Fruit fly (Drosophila melanogaster) whole organism, embryonic: Measurements from ENCODE around the gene Atx-1.

Experiments used
- ATbp ChIP-seq: fragments of 200-800 bp; sonication (Bioruptor generic); optimal IDR thresholded peaks from 2 replicates; lab custom pipeline; 2017; ENCODE audit warnings: missing biosample characterization, mild to moderate bottlenecking, missing genetic modification characterization, missing genetic modification reagents
- Ada2b ChIP-seq: fragments of 200-800 bp; sonication (Bioruptor generic); IDR thresholded peaks from 2 replicates; pipeline ENCODE4 v1.3.6; 2022; ENCODE audit warnings: missing biosample characterization, missing genetic modification characterization
- Adf1 ChIP-seq: fragments of 200-800 bp; sonication (Bioruptor generic); IDR thresholded peaks from 2 replicates; pipeline ENCODE4 v1.3.6; 2022; ENCODE audit warnings: missing biosample characterization, missing genetic modification characterization
- Aef1 ChIP-seq: fragments of 200-800 bp; sonication (Bioruptor generic); IDR thresholded peaks from 3 replicates; pipeline ENCODE4 v1.3.6; 2022; ENCODE audit warnings: missing biosample characterization, missing genetic modification characterization
- Awh ChIP-seq: fragments of 200-800 bp; sonication (Bioruptor generic); IDR thresholded peaks from 2 replicates; pipeline ENCODE4, ENCODE4 v1.3.6; 2022; ENCODE audit warnings: missing biosample characterization, missing genetic modification characterization
- B-H1 ChIP-seq: fragments of 200-800 bp; sonication (Bioruptor generic); IDR thresholded peaks from 3 replicates; pipeline ENCODE4 v1.3.6; 2022; ENCODE audit warnings: missing biosample characterization, missing genetic modification characterization
- Blimp-1 ChIP-seq: fragments of 200-800 bp; sonication (Bioruptor generic); optimal IDR thresholded peaks from 3 replicates; lab custom pipeline; 2018; ENCODE audit warnings: missing biosample characterization, missing genetic modification characterization, mild to moderate bottlenecking, moderate library complexity, missing genetic modification reagents
- CG11560 ChIP-seq: fragments of 200-800 bp; sonication (Bioruptor generic); IDR thresholded peaks from 3 replicates; pipeline ENCODE4 v1.3.6; 2022; ENCODE audit warnings: missing biosample characterization, missing genetic modification characterization
- CG11695 ChIP-seq: fragments of 200-800 bp; sonication (Bioruptor generic); IDR thresholded peaks from 3 replicates; pipeline ENCODE4 v1.3.6; 2022; ENCODE audit warnings: missing biosample characterization, missing genetic modification characterization
- CG13424 ChIP-seq: fragments of 200-800 bp; sonication (Bioruptor generic); optimal IDR thresholded peaks from 2 replicates; lab custom pipeline; 2019; ENCODE audit warnings: missing biosample characterization, mild to moderate bottlenecking, missing genetic modification characterization, moderate library complexity
- CG14965 ChIP-seq: fragments of 200-800 bp; sonication (Bioruptor generic); optimal IDR thresholded peaks from 2 replicates; lab custom pipeline; 2016; ENCODE audit warnings: missing biosample characterization, missing genetic modification characterization, borderline replicate concordance
- CG17385 ChIP-seq: fragments of 200-800 bp; sonication (Bioruptor generic); optimal IDR thresholded peaks from 3 replicates; lab custom pipeline; 2018; ENCODE audit warnings: missing biosample characterization, mild to moderate bottlenecking, missing genetic modification characterization
- CG17612 ChIP-seq: fragments of 200-800 bp; sonication (Bioruptor generic); IDR thresholded peaks from 2 replicates; pipeline ENCODE4 v1.3.6; 2022; ENCODE audit warnings: missing biosample characterization, missing genetic modification characterization
- CG17912 ChIP-seq: fragments of 200-800 bp; sonication (Bioruptor generic); optimal IDR thresholded peaks from 2 replicates; lab custom pipeline; 2018; ENCODE audit warnings: missing biosample characterization, mild to moderate bottlenecking, missing genetic modification characterization
- CG18262 ChIP-seq: fragments of 200-800 bp; optimal IDR thresholded peaks from 3 replicates; lab custom pipeline; 2019; ENCODE audit warnings: missing biosample characterization, mild to moderate bottlenecking, missing genetic modification characterization, moderate library complexity
- CG2678 ChIP-seq: fragments of 200-800 bp; sonication (Bioruptor generic); optimal IDR thresholded peaks from 3 replicates; lab custom pipeline; 2019; ENCODE audit warnings: missing biosample characterization, mild to moderate bottlenecking, missing genetic modification characterization, moderate library complexity
- CG30020 ChIP-seq: fragments of 200-800 bp; optimal IDR thresholded peaks from 2 replicates; lab custom pipeline; 2019; ENCODE audit warnings: missing biosample characterization, mild to moderate bottlenecking, missing genetic modification characterization, moderate library complexity
- CG32532 ChIP-seq: fragments of 200-800 bp; sonication (Bioruptor generic); IDR thresholded peaks from 2 replicates; pipeline ENCODE4 v1.3.6; 2022; ENCODE audit warnings: missing biosample characterization, missing genetic modification characterization
- CG32772 ChIP-seq: fragments of 200-800 bp; sonication (Bioruptor generic); IDR thresholded peaks from 2 replicates; pipeline ENCODE4 v1.3.6; 2022; ENCODE audit warnings: missing biosample characterization, missing genetic modification characterization
- CG33557 ChIP-seq: fragments of 200-800 bp; sonication (Bioruptor generic); optimal IDR thresholded peaks from 2 replicates; lab custom pipeline; 2019; ENCODE audit warnings: missing biosample characterization, mild to moderate bottlenecking, missing genetic modification characterization, moderate library complexity
- CG4730 ChIP-seq: fragments of 200-800 bp; sonication (Bioruptor generic); IDR thresholded peaks from 2 replicates; pipeline ENCODE4 v1.3.6; 2022; ENCODE audit warnings: missing biosample characterization, missing genetic modification characterization
- CG6683 ChIP-seq: fragments of 200-800 bp; sonication (Bioruptor generic); optimal IDR thresholded peaks from 2 replicates; lab custom pipeline; 2017; ENCODE audit warnings: missing biosample characterization, mild to moderate bottlenecking, missing genetic modification characterization, missing genetic modification reagents
- CG6689 ChIP-seq: fragments of 200-800 bp; sonication (Bioruptor generic); IDR thresholded peaks from 2 replicates; pipeline ENCODE4 v1.3.6; 2022; ENCODE audit warnings: missing biosample characterization, missing genetic modification characterization
- CG7963 ChIP-seq: fragments of 200-800 bp; sonication (Bioruptor generic); IDR thresholded peaks from 3 replicates; pipeline ENCODE4 v1.3.6; 2022; ENCODE audit warnings: missing biosample characterization, missing genetic modification characterization; ENCODE audit not compliant: partially characterized antibody
- CG8359 ChIP-seq: fragments of 200-800 bp; sonication (Bioruptor generic); optimal IDR thresholded peaks from 2 replicates; lab custom pipeline; 2017; ENCODE audit warnings: missing biosample characterization, mild to moderate bottlenecking, missing genetic modification characterization, borderline replicate concordance
- CG8388 ChIP-seq: fragments of 200-800 bp; sonication (Bioruptor generic); optimal IDR thresholded peaks from 2 replicates; lab custom pipeline; 2019; ENCODE audit warnings: missing biosample characterization, mild to moderate bottlenecking, missing genetic modification characterization, moderate library complexity
- CG8944 ChIP-seq: fragments of 200-800 bp; sonication (Bioruptor generic); optimal IDR thresholded peaks from 3 replicates; lab custom pipeline; 2016; ENCODE audit warnings: missing biosample characterization, missing genetic modification characterization
- Drgx ChIP-seq: fragments of 200-800 bp; sonication (Bioruptor generic); IDR thresholded peaks from 2 replicates; pipeline ENCODE4 v1.3.6; 2022; ENCODE audit warnings: missing biosample characterization, missing genetic modification characterization
- E2f2 ChIP-seq: fragments of 200-800 bp; sonication (Bioruptor generic); IDR thresholded peaks from 2 replicates; pipeline ENCODE4 v1.3.6; 2022; ENCODE audit warnings: missing biosample characterization, missing genetic modification characterization
- Ets97D ChIP-seq: fragments of 200-800 bp; sonication (Bioruptor generic); optimal IDR thresholded peaks from 3 replicates; lab custom pipeline; 2016; ENCODE audit warnings: missing biosample characterization, missing genetic modification characterization
- H15 ChIP-seq: fragments of 200-800 bp; sonication (Bioruptor generic); IDR thresholded peaks from 3 replicates; pipeline ENCODE4 v1.3.6; 2022; ENCODE audit warnings: missing biosample characterization, missing genetic modification characterization
- Hand ChIP-seq: fragments of 200-800 bp; sonication (Bioruptor generic); optimal IDR thresholded peaks from 2 replicates; lab custom pipeline; 2017; ENCODE audit warnings: mild to moderate bottlenecking, missing biosample characterization, missing genetic modification reagents, missing genetic modification characterization
- HmgZ ChIP-seq: fragments of 200-800 bp; sonication (Bioruptor generic); optimal IDR thresholded peaks from 2 replicates; lab custom pipeline; 2018; ENCODE audit warnings: missing biosample characterization, mild to moderate bottlenecking, missing genetic modification characterization
- Max ChIP-seq: fragments of 200-800 bp; sonication (Bioruptor generic); optimal IDR thresholded peaks from 2 replicates; lab custom pipeline; 2016; ENCODE audit warnings: missing biosample characterization, mild to moderate bottlenecking, missing genetic modification characterization
- Tbp ChIP-seq: fragments of >200 bp; optimal IDR thresholded peaks from 2 replicates; lab custom pipeline; 2018; ENCODE audit warnings: missing biosample characterization, missing genetic modification characterization
- YL-1 ChIP-seq: fragments of 200-800 bp; sonication (Bioruptor generic); optimal IDR thresholded peaks from 3 replicates; lab custom pipeline; 2017; ENCODE audit warnings: missing biosample characterization, mild to moderate bottlenecking, missing genetic modification characterization
- ato ChIP-seq: fragments of 200-800 bp; sonication (Bioruptor generic); IDR thresholded peaks from 2 replicates; pipeline ENCODE4 v1.3.6; 2022; ENCODE audit warnings: missing biosample characterization, missing genetic modification characterization; ENCODE audit not compliant: partially characterized antibody
- cas ChIP-seq: fragments of 200-800 bp; sonication (Bioruptor generic); IDR thresholded peaks from 2 replicates; pipeline ENCODE4 v1.3.6; 2022; ENCODE audit warnings: missing biosample characterization, missing genetic modification characterization
- chinmo ChIP-seq: fragments of 200-800 bp; sonication (Bioruptor generic); IDR thresholded peaks from 4 replicates; pipeline ENCODE4 v1.3.6; 2022; ENCODE audit warnings: missing biosample characterization, missing genetic modification characterization; ENCODE audit not compliant: partially characterized antibody
- gt ChIP-seq: fragments of 200-800 bp; sonication (Bioruptor generic); IDR thresholded peaks from 2 replicates; pipeline ENCODE4 v1.3.6; 2022; ENCODE audit warnings: missing biosample characterization, missing genetic modification characterization
- lmd ChIP-seq: fragments of 200-800 bp; sonication (Bioruptor generic); IDR thresholded peaks from 2 replicates; pipeline ENCODE4 v1.3.6; 2022; ENCODE audit warnings: missing biosample characterization, missing genetic modification characterization
- mam ChIP-seq: fragments of 200-800 bp; sonication (Bioruptor generic); optimal IDR thresholded peaks from 3 replicates; lab custom pipeline; 2016; ENCODE audit warnings: missing biosample characterization, missing genetic modification characterization
- nerfin-1 ChIP-seq: fragments of 200-800 bp; sonication (Bioruptor generic); optimal IDR thresholded peaks from 3 replicates; lab custom pipeline; 2019; ENCODE audit warnings: missing biosample characterization, mild to moderate bottlenecking, missing genetic modification characterization, moderate library complexity
- org-1 ChIP-seq: fragments of 200-800 bp; sonication (Bioruptor generic); optimal IDR thresholded peaks from 2 replicates; lab custom pipeline; 2017; ENCODE audit warnings: missing biosample characterization, missing genetic modification characterization
- p53 ChIP-seq: fragments of 200-800 bp; sonication (Bioruptor generic); optimal IDR thresholded peaks from 2 replicates; lab custom pipeline; 2016; ENCODE audit warnings: missing biosample characterization, missing genetic modification characterization
- pnt ChIP-seq: fragments of 200-800 bp; sonication (Bioruptor generic); optimal IDR thresholded peaks from 3 replicates; lab custom pipeline; 2016; ENCODE audit warnings: missing biosample characterization, missing genetic modification characterization
- pzg ChIP-seq: fragments of 200-800 bp; sonication (Bioruptor generic); optimal IDR thresholded peaks from 3 replicates; lab custom pipeline; 2018; ENCODE audit warnings: missing biosample characterization, mild to moderate bottlenecking, missing genetic modification characterization, moderate library complexity
- shn ChIP-seq: fragments of 200-800 bp; sonication (Bioruptor generic); optimal IDR thresholded peaks from 3 replicates; lab custom pipeline; 2016; ENCODE audit warnings: missing biosample characterization, missing genetic modification characterization
- slp2 ChIP-seq: fragments of 200-800 bp; sonication (Bioruptor generic); optimal IDR thresholded peaks from 2 replicates; lab custom pipeline; 2016; ENCODE audit warnings: missing biosample characterization, missing genetic modification characterization
- tio ChIP-seq: fragments of 200-800 bp; sonication (Bioruptor generic); optimal IDR thresholded peaks from 2 replicates; lab custom pipeline; 2017; ENCODE audit warnings: missing biosample characterization, missing genetic modification characterization, inconsistent platforms
- wor ChIP-seq: fragments of 200-800 bp; sonication (Bioruptor generic); IDR thresholded peaks from 2 replicates; pipeline ENCODE4 v1.3.6; 2022; ENCODE audit warnings: missing biosample characterization, missing genetic modification characterization
- z ChIP-seq: fragments of 200-800 bp; sonication (Bioruptor generic); IDR thresholded peaks from 3 replicates; pipeline ENCODE4 v1.3.6; 2022; ENCODE audit warnings: missing biosample characterization, missing genetic modification characterization

Gene Atx-1

dm6 chrX:6824203-6824602, 1.2 kb downstream of the Atx-1 start, which contains the start of gene nonC (continued):
- no peak for TF ChIP-seq CG6689 (GFP tag; lab: Robert Waterston, UW)
- TF ChIP-seq CG32532 (GFP tag; lab: Robert Waterston, UW), result no peak
- TF ChIP-seq nerfin-1 (tag; lab: Kevin White, UChicago), result no peak
- no peak for TF ChIP-seq Awh (GFP tag; lab: Robert Waterston, UW)
- TF ChIP-seq YL-1 (GFP tag; lab: Kevin White, UChicago), result peak; percentile 28
- no peak for TF ChIP-seq CG33557
- TF ChIP-seq wor (GFP tag; lab: Robert Waterston, UW), result no peak
- TF ChIP-seq mam (GFP tag; lab: Kevin White, UChicago), result no peak
- TF ChIP-seq CG30020 (tag; lab: Kevin White, UChicago), result no peak
- no peak for TF ChIP-seq CG8944
- TF ChIP-seq CG17612 (GFP tag; lab: Robert Waterston, UW), result no peak
- TF ChIP-seq ATbp (GFP tag; lab: Kevin White, UChicago), result no peak
- TF ChIP-seq CG18262 (tag; lab: Kevin White, UChicago), result no peak
- no peak for TF ChIP-seq CG11560
- TF ChIP-seq E2f2, result peak; percentile 87
- no peak for TF ChIP-seq tio (GFP tag; lab: Kevin White, UChicago)
- TF ChIP-seq CG11695, result no peak
- TF ChIP-seq HmgZ, result peak; percentile 60
- TF ChIP-seq Hand (GFP tag; lab: Kevin White, UChicago), result no peak
- TF ChIP-seq CG32772 (GFP tag; lab: Robert Waterston, UW), result no peak
- TF ChIP-seq CG8359 (GFP tag; lab: Kevin White, UChicago), result no peak
- no peak for TF ChIP-seq Drgx (GFP tag; lab: Robert Waterston, UW)
- TF ChIP-seq Aef1 (GFP tag; lab: Robert Waterston, UW), result no peak
- TF ChIP-seq Max (GFP tag; lab: Kevin White, UChicago), result no peak
- peak; percentile 72; the same call in 2 of the 4 replicates for TF ChIP-seq chinmo (GFP tag; lab: Robert Waterston, UW)
- no peak for TF ChIP-seq Ada2b (GFP tag; lab: Robert Waterston, UW)
- no peak for TF ChIP-seq z
- TF ChIP-seq slp2 (GFP tag; lab: Kevin White, UChicago), result no peak
- TF ChIP-seq Tbp (GFP tag; lab: Kevin White, UChicago), result no peak
- TF ChIP-seq CG8388 (GFP tag; lab: Kevin White, UChicago), result no peak
- no peak for TF ChIP-seq CG2678
- no peak for TF ChIP-seq CG17912 (GFP tag; lab: Kevin White, UChicago)
- peak; percentile 65 for TF ChIP-seq ato (GFP tag; lab: Robert Waterston, UW)
- TF ChIP-seq B-H1 (GFP tag; lab: Robert Waterston, UW), result no peak
- TF ChIP-seq CG13424 (tag; lab: Kevin White, UChicago), result no peak
- TF ChIP-seq shn (GFP tag; lab: Kevin White, UChicago), result no peak
- TF ChIP-seq gt (GFP tag; lab: Robert Waterston, UW), result no peak
- TF ChIP-seq CG14965 (GFP tag; lab: Kevin White, UChicago), result no peak
- no peak for TF ChIP-seq CG4730 (GFP tag; lab: Robert Waterston, UW)
- TF ChIP-seq Adf1 (GFP tag; lab: Robert Waterston, UW), result no peak
- peak; percentile 65; the same call in 2 of the 3 replicates for TF ChIP-seq CG7963 (GFP tag; lab: Robert Waterston, UW)
- TF ChIP-seq Blimp-1 (GFP tag; lab: Kevin White, UChicago), result no peak
- TF ChIP-seq H15, result no peak
- TF ChIP-seq pnt (GFP tag; lab: Kevin White, UChicago), result no peak
- no peak for TF ChIP-seq CG6683 (GFP tag; lab: Kevin White, UChicago)
- no peak for TF ChIP-seq lmd (GFP tag; lab: Robert Waterston, UW)
- TF ChIP-seq Ets97D (GFP tag; lab: Kevin White, UChicago), result no peak
- peak; percentile 70 for TF ChIP-seq pzg
- TF ChIP-seq cas, result no peak
- no peak for TF ChIP-seq CG17385 (GFP tag; lab: Kevin White, UChicago)
- TF ChIP-seq org-1, result no peak
- no peak for TF ChIP-seq p53 (GFP tag; lab: Kevin White, UChicago)
